Worm (Caenorhabditis elegans): ENCODE measurements around the gene F14F9.5.

DNA sequence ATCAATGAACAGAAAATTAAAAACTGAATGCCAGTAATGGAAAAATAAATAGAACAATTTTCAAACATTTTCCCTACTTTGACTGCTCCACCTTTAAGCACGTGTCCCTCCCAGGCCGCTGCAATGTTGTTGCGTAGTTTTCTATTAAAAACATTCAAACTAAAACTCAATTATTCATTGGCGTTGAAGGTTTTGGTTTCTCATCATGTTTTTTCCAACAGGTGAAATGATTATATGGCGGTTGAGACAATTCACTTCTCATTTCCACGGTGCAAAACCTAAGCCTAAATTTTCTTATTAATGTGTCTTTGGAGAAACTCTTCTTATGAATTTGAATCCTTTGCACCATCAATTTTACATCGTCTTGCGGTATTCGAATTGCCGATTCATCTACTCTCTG, 24.0 kb downstream of the F14F9.5 start, which contains the start of gene srh-130:
- TF ChIP-seq aly-2 (tag; optimal IDR thresholded peaks at IDR 0.05), result no peak
- TF ChIP-seq nhr-6 (tag; optimal IDR thresholded peaks at IDR 0.05), result no peak
- TF ChIP-seq unc-39 (tag; optimal IDR thresholded peaks at IDR 0.05), result no peak
- no peak for TF ChIP-seq elt-3 (tag; optimal IDR thresholded peaks at IDR 0.05)
- TF ChIP-seq R02D3.7 (tag; optimal IDR thresholded peaks at IDR 0.05), result no peak
- TF ChIP-seq snpc-4 (tag; optimal IDR thresholded peaks at IDR 0.05), result no peak
- no peak for TF ChIP-seq alr-1 (tag; optimal IDR thresholded peaks at IDR 0.05)
- TF ChIP-seq ama-1 (optimal IDR thresholded peaks at IDR 0.05), result no peak
- no peak for TF ChIP-seq nhr-25 (tag; optimal IDR thresholded peaks at IDR 0.05)
- TF ChIP-seq nhr-237 (tag; optimal IDR thresholded peaks at IDR 0.05), result no peak
- no peak for TF ChIP-seq mdl-1 (tag; optimal IDR thresholded peaks at IDR 0.05)
